Worm (Caenorhabditis elegans) whole organism, young adult: ENCODE data around the gene srw-41.
A peak's percentile ranks its signal among the peaks of the same experiment; 100 is the strongest.

Source experiments
- B0261.1 ChIP-seq: sonication (generic microtip); optimal IDR thresholded peaks from 2 replicates; lab custom pipeline; 2016; ENCODE audit warnings: mild to moderate bottlenecking, missing genetic modification characterization, moderate library complexity, missing compliant biosample characterization
- F37B4.10 ChIP-seq: fragments of 200-800 bp; sonication (Bioruptor generic); IDR thresholded peaks from 2 replicates; pipeline ENCODE4 v1.3.6; 2022; ENCODE audit warnings: missing genetic modification characterization, missing compliant biosample characterization
- F39B2.1 ChIP-seq: fragments of 200-800 bp; sonication (Bioruptor generic); IDR thresholded peaks from 2 replicates; pipeline ENCODE4 v1.3.6; 2022; ENCODE audit warnings: missing genetic modification reagents, missing genetic modification characterization, missing compliant biosample characterization
- F52B5.7 ChIP-seq: sonication (generic microtip); optimal IDR thresholded peaks from 2 replicates; lab custom pipeline; 2016; ENCODE audit warnings: mild to moderate bottlenecking, missing genetic modification characterization, missing compliant biosample characterization
- F57A8.1 ChIP-seq: fragments of 200-800 bp; sonication (Bioruptor generic); optimal IDR thresholded peaks from 2 replicates; lab custom pipeline; 2018; ENCODE audit warnings: mild to moderate bottlenecking, missing genetic modification characterization, moderate library complexity, missing compliant biosample characterization
- K11D2.4 ChIP-seq: fragments of 200-800 bp; sonication (Bioruptor generic); IDR thresholded peaks from 2 replicates; pipeline ENCODE4 v1.3.6; 2022; ENCODE audit warnings: missing genetic modification reagents, missing genetic modification characterization, missing compliant biosample characterization
- Y79H2A.3 ChIP-seq: fragments of 200-800 bp; sonication (Bioruptor generic); conservative IDR thresholded peaks from 2 replicates; pipeline ENCODE4 v1.3.6; 2022; ENCODE audit warnings: missing genetic modification reagents, missing genetic modification characterization, missing compliant biosample characterization
- atf-7 ChIP-seq: sonication (generic microtip); optimal IDR thresholded peaks from 2 replicates; lab custom pipeline; 2017; ENCODE audit warnings: mild to moderate bottlenecking, missing genetic modification characterization, missing compliant biosample characterization
- attf-3 ChIP-seq: fragments of 200-800 bp; sonication (Bioruptor generic); conservative IDR thresholded peaks from 2 replicates; pipeline ENCODE4 v1.3.6; 2022; ENCODE audit warnings: missing genetic modification reagents, missing genetic modification characterization, missing compliant biosample characterization
- ccch-3 ChIP-seq: fragments of 200-800 bp; sonication (Bioruptor generic); optimal IDR thresholded peaks from 2 replicates; lab custom pipeline; 2018; ENCODE audit warnings: mild to moderate bottlenecking, missing genetic modification characterization, missing compliant biosample characterization
- cebp-1 ChIP-seq, 2 experiments: fragments of 200-800 bp in 1 of 2; sonication (Bioruptor generic) in 1 of 2; sonication (generic microtip) in 1 of 2; IDR thresholded peaks in 1 of 2; optimal IDR thresholded peaks in 1 of 2; 2 replicates each; pipeline versions ENCODE4 v1.3.6 to Lab custom; 2017 to 2022; ENCODE audit warnings: missing compliant biosample characterization in 2 of 2, missing genetic modification characterization in 2 of 2, mild to moderate bottlenecking in 1 of 2, missing genetic modification reagents in 1 of 2, moderate library complexity in 1 of 2
- ceh-79 ChIP-seq: sonication (generic microtip); optimal IDR thresholded peaks from 2 replicates; lab custom pipeline; 2017; ENCODE audit warnings: mild to moderate bottlenecking, missing genetic modification characterization, missing compliant biosample characterization
- die-1 ChIP-seq: sonication (generic microtip); optimal IDR thresholded peaks from 2 replicates; lab custom pipeline; 2016; ENCODE audit warnings: missing genotype, mild to moderate bottlenecking, missing genetic modification characterization, missing compliant biosample characterization
- dox-1 ChIP-seq: fragments of 200-800 bp; sonication (Bioruptor generic); IDR thresholded peaks from 2 replicates; pipeline ENCODE4 v1.3.6; 2022; ENCODE audit warnings: missing genetic modification reagents, missing genetic modification characterization, missing compliant biosample characterization
- dpff-1 ChIP-seq: sonication (generic microtip); optimal IDR thresholded peaks from 2 replicates; lab custom pipeline; 2017; ENCODE audit warnings: mild to moderate bottlenecking, missing genetic modification characterization, missing compliant biosample characterization
- fkh-3 ChIP-seq: sonication (generic microtip); optimal IDR thresholded peaks from 2 replicates; lab custom pipeline; 2016; ENCODE audit warnings: mild to moderate bottlenecking, missing genetic modification characterization, missing compliant biosample characterization
- gei-17 ChIP-seq: fragments of 200-800 bp; sonication (Bioruptor generic); optimal IDR thresholded peaks from 2 replicates; lab custom pipeline; 2018; ENCODE audit warnings: mild to moderate bottlenecking, missing genetic modification characterization, missing compliant biosample characterization
- him-1 ChIP-seq: sonication (generic microtip); optimal IDR thresholded peaks from 2 replicates; lab custom pipeline; 2016; ENCODE audit warnings: missing genotype, missing genetic modification reagents, missing genetic modification characterization, missing compliant biosample characterization
- hlh-26 ChIP-seq: fragments of 200-800 bp; sonication (Bioruptor generic); conservative IDR thresholded peaks from 2 replicates; pipeline ENCODE4 v1.3.6; 2022; ENCODE audit warnings: missing genetic modification reagents, missing genetic modification characterization, missing compliant biosample characterization
- hmg-20 ChIP-seq: fragments of 200-800 bp; sonication (Bioruptor generic); IDR thresholded peaks from 2 replicates; pipeline ENCODE4 v1.3.6; 2022; ENCODE audit warnings: missing genetic modification reagents, missing genetic modification characterization, missing compliant biosample characterization
- lag-1 ChIP-seq: fragments of 200-800 bp; sonication (Bioruptor generic); IDR thresholded peaks from 2 replicates; pipeline ENCODE4 v1.3.6; 2022; ENCODE audit warnings: missing genetic modification reagents, missing genetic modification characterization, missing compliant biosample characterization
- let-526 ChIP-seq: fragments of 200-800 bp; sonication (Bioruptor generic); IDR thresholded peaks from 2 replicates; pipeline ENCODE4 v1.3.6; 2022; ENCODE audit warnings: missing genetic modification reagents, missing genetic modification characterization, missing compliant biosample characterization
- lsy-27 ChIP-seq: sonication (generic microtip); optimal IDR thresholded peaks from 2 replicates; lab custom pipeline; 2017; ENCODE audit warnings: missing genetic modification characterization, mild to moderate bottlenecking, missing compliant biosample characterization, antibody characterized with exemption, missing genotype, borderline replicate concordance; ENCODE audit not compliant: insufficient read depth
- madf-3 ChIP-seq: fragments of 200-800 bp; sonication (Bioruptor generic); IDR thresholded peaks from 2 replicates; pipeline ENCODE4 v1.3.6; 2022; ENCODE audit warnings: missing genetic modification reagents, missing genetic modification characterization, missing compliant biosample characterization
- madf-6 ChIP-seq: fragments of 200-800 bp; sonication (Bioruptor generic); IDR thresholded peaks from 2 replicates; pipeline ENCODE4 v1.3.6; 2022; ENCODE audit warnings: missing genetic modification reagents, missing genetic modification characterization, missing compliant biosample characterization
- nfya-2 ChIP-seq: fragments of 200-800 bp; sonication (Bioruptor generic); IDR thresholded peaks from 2 replicates; pipeline ENCODE4 v1.3.6; 2022; ENCODE audit warnings: missing genetic modification reagents, missing genetic modification characterization, missing compliant biosample characterization
- rcor-1 ChIP-seq: fragments of 200-800 bp; sonication (Bioruptor generic); IDR thresholded peaks from 2 replicates; pipeline ENCODE4 v1.3.6; 2022; ENCODE audit warnings: missing genetic modification reagents, missing genetic modification characterization, missing compliant biosample characterization
- snpc-3.4 ChIP-seq: sonication (generic microtip); optimal IDR thresholded peaks from 2 replicates; lab custom pipeline; 2017; ENCODE audit warnings: missing genetic modification characterization, mild to moderate bottlenecking, missing compliant biosample characterization, antibody characterized with exemption, moderate library complexity, missing genotype, missing genetic modification reagents
- somi-1 ChIP-seq: fragments of 200-800 bp; sonication (Bioruptor generic); optimal IDR thresholded peaks from 2 replicates; lab custom pipeline; 2018; ENCODE audit warnings: mild to moderate bottlenecking, missing genetic modification characterization, missing compliant biosample characterization
- sptf-2 ChIP-seq: fragments of 200-800 bp; sonication (Bioruptor generic); optimal IDR thresholded peaks from 2 replicates; lab custom pipeline; 2018; ENCODE audit warnings: mild to moderate bottlenecking, missing genetic modification characterization, missing compliant biosample characterization
- tbp1 ChIP-seq: fragments of 200-800 bp; sonication (Bioruptor generic); optimal IDR thresholded peaks from 2 replicates; lab custom pipeline; 2018; ENCODE audit warnings: mild to moderate bottlenecking, missing genetic modification characterization, missing compliant biosample characterization
- tbx-9 ChIP-seq: sonication (generic microtip); optimal IDR thresholded peaks from 2 replicates; lab custom pipeline; 2016; ENCODE audit warnings: borderline replicate concordance, missing genetic modification characterization, inconsistent platforms, missing compliant biosample characterization
- unc-130 ChIP-seq: sonication (generic microtip); optimal IDR thresholded peaks from 2 replicates; lab custom pipeline; 2016; ENCODE audit warnings: missing genetic modification reagents, missing genetic modification characterization, missing compliant biosample characterization
- unc-62 ChIP-seq: fragments of 150-350 bp; optimal IDR thresholded peaks from 2 replicates; lab custom pipeline; 2014; ENCODE audit warnings: missing biosample characterization, missing genetic modification reagents, missing genetic modification characterization
- zim-3 ChIP-seq: sonication (generic microtip); optimal IDR thresholded peaks from 2 replicates; lab custom pipeline; 2017; ENCODE audit warnings: mild to moderate bottlenecking, missing genetic modification characterization, moderate library complexity, missing compliant biosample characterization
- ztf-3 ChIP-seq: fragments of 200-800 bp; sonication (Bioruptor generic); optimal IDR thresholded peaks from 2 replicates; lab custom pipeline; 2018; ENCODE audit warnings: mild to moderate bottlenecking, missing genetic modification characterization, missing compliant biosample characterization
- ztf-6 ChIP-seq: fragments of 200-800 bp; sonication (Bioruptor generic); IDR thresholded peaks from 2 replicates; pipeline ENCODE4 v1.3.6; 2022; ENCODE audit warnings: missing genetic modification reagents, missing genetic modification characterization, missing compliant biosample characterization

Gene srw-41

ce11 chrV:16693732-16694131 is 3.5 kb upstream of the srw-41 start, which contains the start of gene srw-42:
srw-42 (minus strand) TSS chrV:16693832.
- TF ChIP-seq F39B2.1 (no peak), lag-1 (no peak), zim-3 (no peak), die-1 (tag; lab: Kevin White, UChicago) (no peak)

- TF ChIP-seq gei-17 (no peak), dpff-1 (tag; lab: Kevin White, UChicago) (no peak), lag-1 (no peak), unc-62 (GFP tag; lab: Kevin White, UChicago) (no peak), tbp1 (no peak), F52B5.7 (tag; lab: Kevin White, UChicago) (no peak), somi-1 (GFP tag; lab: Kevin White, UChicago) (no peak), let-526 (GFP tag; lab: Robert Waterston, UW) (no peak), him-1 (tag; lab: Kevin White, UChicago) (no peak), lsy-27 (tag; lab: Kevin White, UChicago) (no peak), hmg-20 (GFP tag; lab: Robert Waterston, UW) (no peak), nfya-2 (no peak), F37B4.10 (GFP tag; lab: Robert Waterston, UW) (no peak), K11D2.4 (no peak), madf-6 (GFP tag; lab: Robert Waterston, UW) (no peak), B0261.1 (tag; lab: Kevin White, UChicago) (no peak), tbx-9 (no peak)
Observed at ce11 chrV:16694538-16694937, 2.7 kb upstream of the srw-41 start, which contains the start of gene srz-101. srz-101 (plus strand) TSS chrV:16694838.

- TF ChIP-seq atf-7 (tag; lab: Kevin White, UChicago) (no peak), Y79H2A.3 (no peak), rcor-1 (no peak), unc-130 (no peak), hlh-26 (GFP tag; lab: Robert Waterston, UW) (no peak), snpc-3.4 (tag; lab: Kevin White, UChicago) (no peak), K11D2.4 (no peak), sptf-2 (GFP tag; lab: Kevin White, UChicago) (no peak), tbp1 (no peak), let-526 (GFP tag; lab: Robert Waterston, UW) (no peak), nfya-2 (no peak), cebp-1 (GFP tag; IDR thresholded peaks at IDR 0.05; lab: Robert Waterston, UW) (no peak), cebp-1 (tag; optimal IDR thresholded peaks at IDR 0.05; lab: Kevin White, UChicago) (no peak), fkh-3 (tag; lab: Kevin White, UChicago) (no peak), F57A8.1 (GFP tag; lab: Kevin White, UChicago) (no peak), dox-1 (GFP tag; lab: Robert Waterston, UW) (no peak), attf-3 (no peak), ceh-79 (tag; lab: Kevin White, UChicago) (no peak), ztf-6 (no peak), ztf-3 (no peak)
Observed at ce11 chrV:16695499-16695898, 1.8 kb upstream of the srw-41 start.

- TF ChIP-seq madf-3 (GFP tag; lab: Robert Waterston, UW) = 0 out of 2 replicates have a peak, but pooled peaks have one; percentile 7
- TF ChIP-seq ccch-3 (GFP tag; lab: Kevin White, UChicago) = no peak
Observed at ce11 chrV:16699752-16700259, 2.5 kb downstream of the srw-41 start, which contains the start of gene Y70C5C.1. Y70C5C.1 (plus strand) TSS chrV:16700209.
